Fruit fly (Drosophila melanogaster): ENCODE measurements around the gene Atg3.

Atg3 gene

DNA sequence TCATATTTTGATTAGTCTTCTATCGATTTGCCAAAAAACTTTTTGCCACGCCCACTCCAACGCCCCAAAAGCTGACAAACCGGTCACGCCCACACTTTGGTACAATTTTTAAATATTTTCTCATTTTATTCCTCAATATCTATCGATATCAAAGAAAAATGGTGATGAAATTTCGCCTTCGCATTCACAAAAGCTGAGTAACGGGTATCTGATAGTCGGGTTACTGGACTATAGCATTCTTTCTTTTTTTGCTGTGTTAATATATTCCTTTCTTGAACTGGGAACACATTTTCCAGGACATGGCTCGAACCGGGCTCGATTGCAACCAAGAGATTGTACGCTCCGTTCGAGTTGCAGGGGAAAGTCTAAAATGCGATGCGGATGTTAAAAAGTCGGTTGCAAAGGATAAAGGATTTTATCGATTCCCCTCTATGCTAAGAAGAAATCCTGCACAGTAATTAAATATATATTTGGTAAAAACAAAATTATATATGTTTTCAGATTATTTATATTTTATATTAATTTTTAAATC is 5.5 kb upstream of the Atg3 start (continued):
- no peak for TF ChIP-seq CG16779 (GFP tag; IDR thresholded peaks at IDR 0.05)
- TF ChIP-seq jigr1 (GFP tag; IDR thresholded peaks at IDR 0.05), result no peak
- TF ChIP-seq Blimp-1 (GFP tag; optimal IDR thresholded peaks at IDR 0.05), result no peak
- TF ChIP-seq Dip3 (GFP tag; optimal IDR thresholded peaks at IDR 0.05), result no peak
- peak; percentile 89 for TF ChIP-seq HLH4C (GFP tag; IDR thresholded peaks at IDR 0.05; ENCODE audit: partially characterized antibody)
- no peak for TF ChIP-seq tap (tag; optimal IDR thresholded peaks at IDR 0.05)
- TF ChIP-seq tgo (GFP tag; IDR thresholded peaks at IDR 0.05), result no peak
- TF ChIP-seq hb (GFP tag; IDR thresholded peaks at IDR 0.05; ENCODE audit: partially characterized antibody), result peak; percentile 66; the same call in 2 of the 3 replicates
- TF ChIP-seq CG9797 (GFP tag; optimal IDR thresholded peaks at IDR 0.05), result no peak
- TF ChIP-seq sr (GFP tag; IDR thresholded peaks at IDR 0.05), result no peak
- no peak for TF ChIP-seq CG2199 (GFP tag; IDR thresholded peaks at IDR 0.05)
- peak; percentile 59 for TF ChIP-seq D19B (GFP tag; optimal IDR thresholded peaks at IDR 0.05)
- TF ChIP-seq amos (GFP tag; IDR thresholded peaks at IDR 0.05; ENCODE audit: partially characterized antibody), result peak; percentile 30; the same call in 1 of the 2 replicates
- peak; percentile 40; the same call in 1 of the 2 replicates for TF ChIP-seq nerfin-2 (GFP tag; IDR thresholded peaks at IDR 0.05; ENCODE audit: partially characterized antibody)
- TF ChIP-seq Optix (GFP tag; IDR thresholded peaks at IDR 0.05), result no peak
- TF ChIP-seq pnt (GFP tag; optimal IDR thresholded peaks at IDR 0.05), result no peak
- no peak for TF ChIP-seq CG10366 (GFP tag; IDR thresholded peaks at IDR 0.05)
- peak; percentile 74 for TF ChIP-seq tna (GFP tag; IDR thresholded peaks at IDR 0.05; ENCODE audit: partially characterized antibody)
- no peak for TF ChIP-seq Fer1 (GFP tag; optimal IDR thresholded peaks at IDR 0.05)
- TF ChIP-seq lbe (GFP tag; optimal IDR thresholded peaks at IDR 0.05), result no peak
- TF ChIP-seq ap (GFP tag; IDR thresholded peaks at IDR 0.05), result no peak
- TF ChIP-seq vnd (GFP tag; IDR thresholded peaks at IDR 0.05; ENCODE audit: partially characterized antibody), result peak; percentile 68; the same call in 2 of the 3 replicates
- TF ChIP-seq NFAT (GFP tag; IDR thresholded peaks at IDR 0.05), result no peak
- TF ChIP-seq sna (GFP tag; IDR thresholded peaks at IDR 0.05; ENCODE audit: partially characterized antibody), result peak; percentile 37
- no peak for TF ChIP-seq Asciz (GFP tag; optimal IDR thresholded peaks at IDR 0.05)
- no peak for TF ChIP-seq Sry-β (GFP tag; optimal IDR thresholded peaks at IDR 0.05)
- TF ChIP-seq Stat92E (GFP tag; optimal IDR thresholded peaks at IDR 0.05), result no peak
- TF ChIP-seq caup (GFP tag; optimal IDR thresholded peaks at IDR 0.05; ENCODE audit: severe bottlenecking), result no peak
- no peak for TF ChIP-seq fd64A (GFP tag; optimal IDR thresholded peaks at IDR 0.05)
- peak; percentile 38; the same call in 1 of the 2 replicates for TF ChIP-seq bbx (GFP tag; IDR thresholded peaks at IDR 0.05; ENCODE audit: partially characterized antibody)
- no peak for TF ChIP-seq CG15514 (GFP tag; optimal IDR thresholded peaks at IDR 0.05)
- TF ChIP-seq maf-S (GFP tag; optimal IDR thresholded peaks at IDR 0.05), result no peak
- TF ChIP-seq CG7839 (tag; optimal IDR thresholded peaks at IDR 0.05), result no peak
- TF ChIP-seq CG17912 (GFP tag; optimal IDR thresholded peaks at IDR 0.05), result no peak
- TF ChIP-seq ara (GFP tag; IDR thresholded peaks at IDR 0.05), result no peak
- TF ChIP-seq Bgb (GFP tag; IDR thresholded peaks at IDR 0.05; ENCODE audit: partially characterized antibody), result peak; percentile 71
- TF ChIP-seq chinmo (GFP tag; IDR thresholded peaks at IDR 0.05; ENCODE audit: partially characterized antibody), result 0 out of 4 replicates have a peak, but pooled peaks have one; percentile 11
- TF ChIP-seq abd-A (tag; optimal IDR thresholded peaks at IDR 0.05), result no peak
- TF ChIP-seq CG8765 (GFP tag; IDR thresholded peaks at IDR 0.05), result no peak
- TF ChIP-seq CG32532 (GFP tag; IDR thresholded peaks at IDR 0.05), result no peak
- TF ChIP-seq nom (GFP tag; optimal IDR thresholded peaks at IDR 0.05), result no peak
- TF ChIP-seq CG14860 (GFP tag; IDR thresholded peaks at IDR 0.05; ENCODE audit: partially characterized antibody), result peak; percentile 80
- TF ChIP-seq CG11560 (tag; IDR thresholded peaks at IDR 0.05), result no peak
- peak; percentile 29; the same call in 1 of the 2 replicates for TF ChIP-seq inv (GFP tag; IDR thresholded peaks at IDR 0.05; ENCODE audit: partially characterized antibody)
- TF ChIP-seq shn (GFP tag; optimal IDR thresholded peaks at IDR 0.05), result no peak
- TF ChIP-seq sens (GFP tag), result peak; percentile 39
- TF ChIP-seq vfl (GFP tag; optimal IDR thresholded peaks at IDR 0.05), result no peak
- no peak for TF ChIP-seq CG13424 (tag; optimal IDR thresholded peaks at IDR 0.05)

Data from whole organism, embryonic.